Worm (Caenorhabditis elegans) whole organism, young adult: ENCODE measurements around the gene tbp-1.

Experiments
- B0019.2 ChIP-seq: fragments of 200-800 bp; sonication (Bioruptor generic); conservative IDR thresholded peaks from 2 replicates; pipeline ENCODE4 v1.3.6; 2022; ENCODE audit warnings: missing genetic modification reagents, missing genetic modification characterization, missing compliant biosample characterization
- B0261.1 ChIP-seq: sonication (generic microtip); optimal IDR thresholded peaks from 2 replicates; lab custom pipeline; 2016; ENCODE audit warnings: mild to moderate bottlenecking, missing genetic modification characterization, moderate library complexity, missing compliant biosample characterization
- C06A6.2 ChIP-seq: fragments of 200-800 bp; sonication (Bioruptor generic); conservative IDR thresholded peaks from 2 replicates; pipeline ENCODE4 v1.3.6; 2022; ENCODE audit warnings: missing genetic modification characterization, missing compliant biosample characterization
- F23B12.7 ChIP-seq: sonication (generic microtip); optimal IDR thresholded peaks from 2 replicates; lab custom pipeline; 2017; ENCODE audit warnings: missing genetic modification characterization, mild to moderate bottlenecking, missing compliant biosample characterization, antibody characterized with exemption, moderate library complexity; ENCODE audit not compliant: insufficient read depth
- F49E8.2 ChIP-seq: sonication (generic microtip); optimal IDR thresholded peaks from 3 replicates; lab custom pipeline; 2017; ENCODE audit warnings: missing genetic modification characterization, mild to moderate bottlenecking, missing compliant biosample characterization, antibody characterized with exemption, moderate library complexity; ENCODE audit not compliant: insufficient read depth
- K11D2.4 ChIP-seq: fragments of 200-800 bp; sonication (Bioruptor generic); IDR thresholded peaks from 2 replicates; pipeline ENCODE4 v1.3.6; 2022; ENCODE audit warnings: missing genetic modification reagents, missing genetic modification characterization, missing compliant biosample characterization
- T07F8.4 ChIP-seq: sonication (generic microtip); optimal IDR thresholded peaks from 2 replicates; lab custom pipeline; 2016; ENCODE audit warnings: mild to moderate bottlenecking, missing genetic modification characterization, moderate library complexity, missing compliant biosample characterization
- Y67H2A.10 ChIP-seq: fragments of 200-800 bp; sonication (Bioruptor generic); conservative IDR thresholded peaks from 2 replicates; pipeline ENCODE4 v1.3.6; 2022; ENCODE audit warnings: missing genetic modification reagents, missing genetic modification characterization, missing compliant biosample characterization
- Y95B8A.8 ChIP-seq: fragments of 200-800 bp; sonication (Bioruptor generic); IDR thresholded peaks from 2 replicates; pipeline ENCODE4 v1.3.6; 2022; ENCODE audit warnings: missing genetic modification reagents, missing genetic modification characterization, missing compliant biosample characterization
- aptf-3 ChIP-seq: fragments of 200-800 bp; sonication (Bioruptor generic); IDR thresholded peaks from 2 replicates; pipeline ENCODE4 v1.3.6; 2022; ENCODE audit warnings: missing genetic modification characterization, missing compliant biosample characterization
- athp-1 ChIP-seq: sonication (generic microtip); optimal IDR thresholded peaks from 2 replicates; lab custom pipeline; 2017; ENCODE audit warnings: mild to moderate bottlenecking, missing genetic modification characterization, missing compliant biosample characterization
- attf-5 ChIP-seq: fragments of 200-800 bp; sonication (Bioruptor generic); optimal IDR thresholded peaks from 2 replicates; lab custom pipeline; 2018; ENCODE audit warnings: mild to moderate bottlenecking, missing genetic modification characterization, missing compliant biosample characterization
- attf-6 ChIP-seq: fragments of 200-800 bp; sonication (Bioruptor generic); IDR thresholded peaks from 2 replicates; pipeline ENCODE4 v1.3.6; 2022; ENCODE audit warnings: missing genetic modification reagents, missing genetic modification characterization, missing compliant biosample characterization
- cebp-2 ChIP-seq: fragments of 200-800 bp; sonication (Bioruptor generic); IDR thresholded peaks from 2 replicates; pipeline ENCODE4 v1.3.6; 2022; ENCODE audit warnings: missing genetic modification characterization, missing compliant biosample characterization
- ceh-40 ChIP-seq: fragments of 200-800 bp; sonication (Bioruptor generic); IDR thresholded peaks from 2 replicates; pipeline ENCODE4 v1.3.6; 2022; ENCODE audit warnings: missing genetic modification characterization, missing compliant biosample characterization
- ceh-79 ChIP-seq: sonication (generic microtip); optimal IDR thresholded peaks from 2 replicates; lab custom pipeline; 2017; ENCODE audit warnings: mild to moderate bottlenecking, missing genetic modification characterization, missing compliant biosample characterization
- chd-7 ChIP-seq: sonication (generic microtip); optimal IDR thresholded peaks from 2 replicates; lab custom pipeline; 2016; ENCODE audit warnings: mild to moderate bottlenecking, missing genetic modification characterization, moderate library complexity, missing compliant biosample characterization
- dpff-1 ChIP-seq: sonication (generic microtip); optimal IDR thresholded peaks from 2 replicates; lab custom pipeline; 2017; ENCODE audit warnings: mild to moderate bottlenecking, missing genetic modification characterization, missing compliant biosample characterization
- ekl-4 ChIP-seq: fragments of 200-800 bp; sonication (Bioruptor generic); IDR thresholded peaks from 2 replicates; pipeline ENCODE4 v1.3.6; 2022; ENCODE audit warnings: missing genetic modification reagents, missing genetic modification characterization, missing compliant biosample characterization
- ets-4 ChIP-seq: fragments of 200-800 bp; sonication (Bioruptor generic); optimal IDR thresholded peaks from 2 replicates; lab custom pipeline; 2018; ENCODE audit warnings: mild to moderate bottlenecking, missing genetic modification characterization, missing compliant biosample characterization
- gei-17 ChIP-seq: fragments of 200-800 bp; sonication (Bioruptor generic); optimal IDR thresholded peaks from 2 replicates; lab custom pipeline; 2018; ENCODE audit warnings: mild to moderate bottlenecking, missing genetic modification characterization, missing compliant biosample characterization
- hmg-20 ChIP-seq: fragments of 200-800 bp; sonication (Bioruptor generic); IDR thresholded peaks from 2 replicates; pipeline ENCODE4 v1.3.6; 2022; ENCODE audit warnings: missing genetic modification reagents, missing genetic modification characterization, missing compliant biosample characterization
- hrde-1 ChIP-seq: sonication (generic microtip); optimal IDR thresholded peaks from 2 replicates; lab custom pipeline; 2016; ENCODE audit warnings: missing genetic modification characterization, mild to moderate bottlenecking, missing compliant biosample characterization, moderate library complexity, missing genotype, missing genetic modification reagents, borderline replicate concordance
- hsf-1 ChIP-seq: fragments of 200-800 bp; sonication (Bioruptor generic); IDR thresholded peaks from 2 replicates; pipeline ENCODE4 v1.3.6; 2022; ENCODE audit warnings: missing genetic modification reagents, missing genetic modification characterization, missing compliant biosample characterization
- let-607 ChIP-seq, 2 experiments: fragments of 200-800 bp in 1 of 2; sonication (Bioruptor generic) in 1 of 2; sonication (generic microtip) in 1 of 2; optimal IDR thresholded peaks; 2 replicates each; lab custom pipeline; 2016 to 2018; ENCODE audit warnings: mild to moderate bottlenecking in 2 of 2, missing compliant biosample characterization in 2 of 2, missing genetic modification characterization in 2 of 2, moderate library complexity in 2 of 2, missing genotype in 1 of 2
- lsl-1 ChIP-seq: fragments of 200-800 bp; sonication (Bioruptor generic); optimal IDR thresholded peaks from 2 replicates; lab custom pipeline; 2018; ENCODE audit warnings: mild to moderate bottlenecking, missing genetic modification characterization, moderate library complexity, missing compliant biosample characterization
- nfya-1 ChIP-seq: sonication (generic microtip); optimal IDR thresholded peaks from 2 replicates; lab custom pipeline; 2017; ENCODE audit warnings: antibody characterized with exemption, missing compliant biosample characterization, missing genetic modification characterization, borderline replicate concordance; ENCODE audit not compliant: insufficient read depth
- nfya-2 ChIP-seq: fragments of 200-800 bp; sonication (Bioruptor generic); IDR thresholded peaks from 2 replicates; pipeline ENCODE4 v1.3.6; 2022; ENCODE audit warnings: missing genetic modification reagents, missing genetic modification characterization, missing compliant biosample characterization
- nhr-179 ChIP-seq: sonication (generic microtip); optimal IDR thresholded peaks from 2 replicates; lab custom pipeline; 2016; ENCODE audit warnings: mild to moderate bottlenecking, missing genetic modification characterization, missing compliant biosample characterization
- nhr-27 ChIP-seq: fragments of 200-800 bp; sonication (Bioruptor generic); optimal IDR thresholded peaks from 2 replicates; lab custom pipeline; 2018; ENCODE audit warnings: mild to moderate bottlenecking, missing genetic modification characterization, moderate library complexity, missing compliant biosample characterization
- rcor-1 ChIP-seq: fragments of 200-800 bp; sonication (Bioruptor generic); IDR thresholded peaks from 2 replicates; pipeline ENCODE4 v1.3.6; 2022; ENCODE audit warnings: missing genetic modification reagents, missing genetic modification characterization, missing compliant biosample characterization
- repo-1 ChIP-seq: sonication (generic microtip); optimal IDR thresholded peaks from 2 replicates; lab custom pipeline; 2017; ENCODE audit warnings: mild to moderate bottlenecking, missing genetic modification characterization, missing compliant biosample characterization
- sdz-38 ChIP-seq: sonication (generic microtip); optimal IDR thresholded peaks from 2 replicates; lab custom pipeline; 2016; ENCODE audit warnings: missing genotype, missing genetic modification characterization, missing compliant biosample characterization
- sea-2 ChIP-seq: fragments of 200-800 bp; sonication (Bioruptor generic); IDR thresholded peaks from 2 replicates; pipeline ENCODE4 v1.3.6; 2022; ENCODE audit warnings: missing genetic modification characterization, missing compliant biosample characterization
- snpc-1.3 ChIP-seq: sonication (generic microtip); optimal IDR thresholded peaks from 2 replicates; lab custom pipeline; 2017; ENCODE audit warnings: missing genetic modification characterization, mild to moderate bottlenecking, missing compliant biosample characterization, antibody characterized with exemption, moderate library complexity, missing genotype, missing genetic modification reagents; ENCODE audit not compliant: insufficient read depth
- sptf-2 ChIP-seq: fragments of 200-800 bp; sonication (Bioruptor generic); optimal IDR thresholded peaks from 2 replicates; lab custom pipeline; 2018; ENCODE audit warnings: mild to moderate bottlenecking, missing genetic modification characterization, missing compliant biosample characterization
- tbp1 ChIP-seq: fragments of 200-800 bp; sonication (Bioruptor generic); optimal IDR thresholded peaks from 2 replicates; lab custom pipeline; 2018; ENCODE audit warnings: mild to moderate bottlenecking, missing genetic modification characterization, missing compliant biosample characterization
- unc-130 ChIP-seq: sonication (generic microtip); optimal IDR thresholded peaks from 2 replicates; lab custom pipeline; 2016; ENCODE audit warnings: missing genetic modification reagents, missing genetic modification characterization, missing compliant biosample characterization
- ztf-25 ChIP-seq: fragments of 200-800 bp; sonication (Bioruptor generic); IDR thresholded peaks from 2 replicates; pipeline ENCODE4 v1.3.6; 2022; ENCODE audit warnings: missing genetic modification reagents, missing genetic modification characterization, missing compliant biosample characterization
- ztf-3 ChIP-seq: fragments of 200-800 bp; sonication (Bioruptor generic); optimal IDR thresholded peaks from 2 replicates; lab custom pipeline; 2018; ENCODE audit warnings: mild to moderate bottlenecking, missing genetic modification characterization, missing compliant biosample characterization

Gene tbp-1

ce11 chrIII:7376143-7376802, 7.6 kb upstream of the tbp-1 start (continued):
- TF ChIP-seq F23B12.7 (peak; percentile 21), repo-1 (tag; lab: Kevin White, UChicago) (peak; percentile 36), nfya-2 (GFP tag; lab: Robert Waterston, UW) (no peak), aptf-3 (GFP tag; lab: Robert Waterston, UW) (no peak), tbp1 (GFP tag; lab: Kevin White, UChicago) (peak; percentile 63), B0019.2 (GFP tag; lab: Robert Waterston, UW) (no peak), ztf-3 (no peak), Y95B8A.8 (GFP tag; lab: Robert Waterston, UW) (no peak), nhr-27 (tag; lab: Kevin White, UChicago) (no peak), nfya-1 (tag; lab: Kevin White, UChicago) (no peak), ztf-25 (GFP tag; lab: Robert Waterston, UW) (no peak), chd-7 (peak; percentile 80), ceh-40 (GFP tag; lab: Robert Waterston, UW) (no peak), rcor-1 (no peak), sptf-2 (no peak), attf-6 (GFP tag; lab: Robert Waterston, UW) (no peak), let-607 (tag; optimal IDR thresholded peaks at IDR 0.05; lab: Kevin White, UChicago) (peak; percentile 76 to 84), unc-130 (GFP tag; lab: Kevin White, UChicago) (no peak), B0261.1 (tag; lab: Kevin White, UChicago) (no peak), T07F8.4 (no peak), snpc-1.3 (tag; lab: Kevin White, UChicago) (no peak), hsf-1 (GFP tag; lab: Robert Waterston, UW) (peak; percentile 59; the same call in 1 of the 2 replicates), ceh-79 (tag; lab: Kevin White, UChicago) (no peak), ekl-4 (GFP tag; lab: Robert Waterston, UW) (peak; percentile 62), gei-17 (peak; percentile 49), nhr-179 (tag; lab: Kevin White, UChicago) (no peak), hrde-1 (tag; lab: Kevin White, UChicago) (no peak), C06A6.2 (GFP tag; lab: Robert Waterston, UW) (peak; percentile 62; the same call in 1 of the 2 replicates), F49E8.2 (tag; lab: Kevin White, UChicago) (no peak), sdz-38 (tag; lab: Kevin White, UChicago) (no peak), K11D2.4 (GFP tag; lab: Robert Waterston, UW) (peak; percentile 63; the same call in 1 of the 2 replicates), Y67H2A.10 (no peak), ets-4 (GFP tag; lab: Kevin White, UChicago) (peak; percentile 15), hmg-20 (GFP tag; lab: Robert Waterston, UW) (no peak), athp-1 (tag; lab: Kevin White, UChicago) (no peak), cebp-2 (GFP tag; lab: Robert Waterston, UW) (no peak), dpff-1 (tag; lab: Kevin White, UChicago) (no peak), lsl-1 (no peak), sea-2 (no peak), attf-5 (GFP tag; lab: Kevin White, UChicago) (peak; percentile 69)
